Fruit fly (Drosophila melanogaster) whole organism, embryonic: Measurements from ENCODE around the gene Usp1.

ENCODE experiments used
- Asciz ChIP-seq: fragments of 200-800 bp; sonication (Bioruptor generic); optimal IDR thresholded peaks from 2 replicates; lab custom pipeline; 2017; ENCODE audit warnings: missing biosample characterization, mild to moderate bottlenecking, missing genetic modification characterization, missing genetic modification reagents
- Bdp1 ChIP-seq: fragments of 200-800 bp; sonication (Bioruptor generic); optimal IDR thresholded peaks from 3 replicates; lab custom pipeline; 2016; ENCODE audit warnings: missing biosample characterization, missing genetic modification characterization
- Bgb ChIP-seq: fragments of 200-800 bp; sonication (Bioruptor generic); IDR thresholded peaks from 2 replicates; pipeline ENCODE4 v1.3.6; 2022; ENCODE audit warnings: missing biosample characterization, missing genetic modification characterization; ENCODE audit not compliant: partially characterized antibody
- C15 ChIP-seq: fragments of 200-800 bp; sonication (Bioruptor generic); IDR thresholded peaks from 3 replicates; pipeline ENCODE4 v1.3.6; 2022; ENCODE audit warnings: missing biosample characterization, missing genetic modification characterization
- CG11085 ChIP-seq: fragments of 200-800 bp; sonication (Bioruptor generic); IDR thresholded peaks from 2 replicates; pipeline ENCODE4 v1.3.6; 2022; ENCODE audit warnings: missing biosample characterization, missing genetic modification characterization
- CG11398 ChIP-seq: fragments of 200-800 bp; sonication (Bioruptor generic); optimal IDR thresholded peaks from 2 replicates; lab custom pipeline; 2016; ENCODE audit warnings: missing biosample characterization, missing genetic modification characterization
- CG13123 ChIP-seq: fragments of 200-800 bp; sonication (Bioruptor generic); optimal IDR thresholded peaks from 2 replicates; lab custom pipeline; 2016; ENCODE audit warnings: missing biosample characterization, missing genetic modification characterization
- CG14014 ChIP-seq: fragments of 200-800 bp; sonication (Bioruptor generic); IDR thresholded peaks from 2 replicates; pipeline ENCODE4 v1.3.6; 2022; ENCODE audit warnings: missing biosample characterization, missing genetic modification characterization
- CG14710 ChIP-seq: fragments of 200-800 bp; sonication (Bioruptor generic); optimal IDR thresholded peaks from 3 replicates; lab custom pipeline; 2019; ENCODE audit warnings: missing biosample characterization, mild to moderate bottlenecking, missing genetic modification characterization, moderate library complexity
- CG1529 ChIP-seq: fragments of 200-800 bp; sonication (Bioruptor generic); optimal IDR thresholded peaks from 3 replicates; lab custom pipeline; 2018; ENCODE audit warnings: missing biosample characterization, missing genetic modification characterization
- CG15601 ChIP-seq: fragments of 200-800 bp; sonication (Bioruptor generic); optimal IDR thresholded peaks from 3 replicates; lab custom pipeline; 2019; ENCODE audit warnings: missing biosample characterization, mild to moderate bottlenecking, missing genetic modification characterization, moderate library complexity
- CG16813 ChIP-seq: fragments of 200-800 bp; sonication (Bioruptor generic); IDR thresholded peaks from 3 replicates; pipeline ENCODE4 v1.3.6; 2022; ENCODE audit warnings: missing biosample characterization, missing genetic modification characterization; ENCODE audit not compliant: partially characterized antibody
- CG17359 ChIP-seq: fragments of 200-800 bp; sonication (Bioruptor generic); optimal IDR thresholded peaks from 3 replicates; lab custom pipeline; 2018; ENCODE audit warnings: missing biosample characterization, mild to moderate bottlenecking, missing genetic modification characterization, moderate library complexity
- CG2712 ChIP-seq: fragments of 200-800 bp; optimal IDR thresholded peaks from 3 replicates; lab custom pipeline; 2019; ENCODE audit warnings: missing biosample characterization, mild to moderate bottlenecking, missing genetic modification characterization, moderate library complexity
- CG30431 ChIP-seq: fragments of 200-800 bp; sonication (Bioruptor generic); optimal IDR thresholded peaks from 2 replicates; lab custom pipeline; 2017; ENCODE audit warnings: missing biosample characterization, missing genetic modification characterization
- CG4424 ChIP-seq: fragments of 200-800 bp; sonication (Bioruptor generic); optimal IDR thresholded peaks from 3 replicates; lab custom pipeline; 2016; ENCODE audit warnings: missing biosample characterization, missing genetic modification characterization
- CG5245 ChIP-seq: fragments of 200-800 bp; sonication (Bioruptor generic); optimal IDR thresholded peaks from 3 replicates; lab custom pipeline; 2016; ENCODE audit warnings: missing biosample characterization, missing genetic modification characterization
- CG6254 ChIP-seq: fragments of 200-800 bp; sonication (Bioruptor generic); optimal IDR thresholded peaks from 3 replicates; lab custom pipeline; 2017; ENCODE audit warnings: mild to moderate bottlenecking, missing biosample characterization, missing genetic modification reagents, missing genetic modification characterization
- CG6683 ChIP-seq: fragments of 200-800 bp; sonication (Bioruptor generic); optimal IDR thresholded peaks from 2 replicates; lab custom pipeline; 2017; ENCODE audit warnings: missing biosample characterization, mild to moderate bottlenecking, missing genetic modification characterization, missing genetic modification reagents
- CG7987 ChIP-seq: fragments of 200-800 bp; sonication (Bioruptor generic); optimal IDR thresholded peaks from 2 replicates; lab custom pipeline; 2018; ENCODE audit warnings: missing biosample characterization, mild to moderate bottlenecking, missing genetic modification characterization, moderate library complexity
- CG8281 ChIP-seq: fragments of 200-800 bp; sonication (Bioruptor generic); optimal IDR thresholded peaks from 2 replicates; lab custom pipeline; 2018; ENCODE audit warnings: missing biosample characterization, mild to moderate bottlenecking, missing genetic modification characterization, moderate library complexity
- CG9215 ChIP-seq: fragments of 200-800 bp; sonication (Bioruptor generic); IDR thresholded peaks from 2 replicates; pipeline ENCODE4 v1.3.6; 2022; ENCODE audit warnings: missing biosample characterization, missing genetic modification characterization
- CG9437 ChIP-seq: fragments of 200-800 bp; sonication (Bioruptor generic); optimal IDR thresholded peaks from 2 replicates; lab custom pipeline; 2018; ENCODE audit warnings: missing biosample characterization, mild to moderate bottlenecking, missing genetic modification characterization
- CrebB ChIP-seq: fragments of 200-800 bp; sonication (Bioruptor generic); optimal IDR thresholded peaks from 3 replicates; lab custom pipeline; 2018; ENCODE audit warnings: missing biosample characterization, mild to moderate bottlenecking, missing genetic modification characterization
- Dbx ChIP-seq: fragments of 200-800 bp; sonication (Bioruptor generic); IDR thresholded peaks from 3 replicates; pipeline ENCODE4 v1.3.6; 2022; ENCODE audit warnings: missing biosample characterization, missing genetic modification characterization
- Deaf1 ChIP-seq: fragments of 200-800 bp; optimal IDR thresholded peaks from 3 replicates; lab custom pipeline; 2019; ENCODE audit warnings: missing biosample characterization, mild to moderate bottlenecking, missing genetic modification characterization, moderate library complexity
- Ets65A ChIP-seq: fragments of 200-800 bp; sonication (Bioruptor generic); peaks from one replicate; lab custom pipeline; 2016; ENCODE audit warnings: missing biosample characterization, missing genetic modification characterization
- GATAe ChIP-seq: fragments of 200-800 bp; sonication (Bioruptor generic); conservative IDR thresholded peaks from 2 replicates; pipeline ENCODE4 v1.3.6; 2022; ENCODE audit warnings: missing biosample characterization, missing genetic modification characterization
- Gug ChIP-seq: fragments of 200-800 bp; sonication (Bioruptor generic); IDR thresholded peaks from 4 replicates; pipeline ENCODE4 v1.3.6; 2022; ENCODE audit warnings: missing biosample characterization, missing genetic modification characterization
- HmgZ ChIP-seq: fragments of 200-800 bp; sonication (Bioruptor generic); optimal IDR thresholded peaks from 2 replicates; lab custom pipeline; 2018; ENCODE audit warnings: missing biosample characterization, mild to moderate bottlenecking, missing genetic modification characterization
- Hsf ChIP-seq: fragments of 200-800 bp; sonication (Bioruptor generic); optimal IDR thresholded peaks from 3 replicates; lab custom pipeline; 2016; ENCODE audit warnings: missing biosample characterization, missing genetic modification characterization
- Nf-YC ChIP-seq: fragments of 200-800 bp; optimal IDR thresholded peaks from 3 replicates; lab custom pipeline; 2019; ENCODE audit warnings: missing biosample characterization, mild to moderate bottlenecking, missing genetic modification characterization, moderate library complexity
- Poxn ChIP-seq: fragments of 200-800 bp; sonication (Bioruptor generic); IDR thresholded peaks from 2 replicates; pipeline ENCODE4 v1.3.6; 2022; ENCODE audit warnings: missing biosample characterization, missing genetic modification characterization
- bigmax ChIP-seq: fragments of 200-800 bp; sonication (Bioruptor generic); optimal IDR thresholded peaks from 2 replicates; lab custom pipeline; 2018; ENCODE audit warnings: missing biosample characterization, mild to moderate bottlenecking, missing genetic modification characterization
- btn ChIP-seq: fragments of 200-800 bp; sonication (Bioruptor generic); optimal IDR thresholded peaks from 2 replicates; lab custom pipeline; 2016; ENCODE audit warnings: missing biosample characterization, missing genetic modification characterization
- cato ChIP-seq: fragments of 200-800 bp; sonication (Bioruptor generic); optimal IDR thresholded peaks from 2 replicates; lab custom pipeline; 2016; ENCODE audit warnings: missing biosample characterization, missing genetic modification characterization, borderline replicate concordance
- fru ChIP-seq: fragments of >200 bp; optimal IDR thresholded peaks from 2 replicates; lab custom pipeline; 2017
- gro ChIP-seq: fragments of 200-800 bp; sonication (Bioruptor generic); optimal IDR thresholded peaks from 2 replicates; lab custom pipeline; 2016; ENCODE audit warnings: missing biosample characterization, missing genetic modification characterization
- h ChIP-seq: fragments of >200 bp; optimal IDR thresholded peaks from 2 replicates; lab custom pipeline; 2017
- hbn ChIP-seq: fragments of 200-800 bp; sonication (Bioruptor generic); IDR thresholded peaks from 2 replicates; pipeline ENCODE4 v1.3.6; 2022; ENCODE audit warnings: missing biosample characterization, missing genetic modification characterization; ENCODE audit not compliant: partially characterized antibody
- hkb ChIP-seq, 2 experiments: fragments of 200-800 bp in 1 of 2; fragments of >200 bp in 1 of 2; sonication (Bioruptor generic) in 1 of 2; IDR thresholded peaks in 1 of 2; optimal IDR thresholded peaks in 1 of 2; 2 replicates each; pipeline versions ENCODE4 v1.3.6 to Lab custom; 2017 to 2022; ENCODE audit warnings: missing biosample characterization in 1 of 2, missing genetic modification characterization in 1 of 2
- inv ChIP-seq: fragments of 200-800 bp; sonication (Bioruptor generic); IDR thresholded peaks from 2 replicates; pipeline ENCODE4 v1.3.6; 2022; ENCODE audit warnings: missing biosample characterization, missing genetic modification characterization; ENCODE audit not compliant: partially characterized antibody
- kah ChIP-seq: fragments of 200-800 bp; sonication (Bioruptor generic); optimal IDR thresholded peaks from 2 replicates; lab custom pipeline; 2018; ENCODE audit warnings: missing biosample characterization, mild to moderate bottlenecking, missing genetic modification characterization
- mam ChIP-seq: fragments of 200-800 bp; sonication (Bioruptor generic); optimal IDR thresholded peaks from 3 replicates; lab custom pipeline; 2016; ENCODE audit warnings: missing biosample characterization, missing genetic modification characterization
- nerfin-1 ChIP-seq: fragments of 200-800 bp; sonication (Bioruptor generic); optimal IDR thresholded peaks from 3 replicates; lab custom pipeline; 2019; ENCODE audit warnings: missing biosample characterization, mild to moderate bottlenecking, missing genetic modification characterization, moderate library complexity
- pfk ChIP-seq: fragments of 200-800 bp; sonication (Bioruptor generic); optimal IDR thresholded peaks from 2 replicates; lab custom pipeline; 2018; ENCODE audit warnings: missing biosample characterization, mild to moderate bottlenecking, missing genetic modification characterization, moderate library complexity
- rib ChIP-seq: fragments of 200-800 bp; sonication (Bioruptor generic); IDR thresholded peaks from 2 replicates; pipeline ENCODE4 v1.3.6; 2022; ENCODE audit warnings: missing biosample characterization, missing genetic modification characterization
- salm ChIP-seq: fragments of 200-800 bp; sonication (Bioruptor generic); optimal IDR thresholded peaks from 2 replicates; lab custom pipeline; 2018; ENCODE audit warnings: missing biosample characterization, mild to moderate bottlenecking, missing genetic modification characterization
- schlank ChIP-seq: fragments of 200-800 bp; sonication (Bioruptor generic); optimal IDR thresholded peaks from 2 replicates; lab custom pipeline; 2018; ENCODE audit warnings: missing biosample characterization, mild to moderate bottlenecking, missing genetic modification characterization
- sens ChIP-seq: fragments of 200-800 bp; sonication (Bioruptor generic); peaks from one replicate; lab custom pipeline; 2016; ENCODE audit warnings: missing biosample characterization, missing genetic modification characterization
- sima ChIP-seq: fragments of 200-800 bp; sonication (Bioruptor generic); optimal IDR thresholded peaks from 2 replicates; lab custom pipeline; 2016; ENCODE audit warnings: missing biosample characterization, missing genetic modification characterization
- tio ChIP-seq: fragments of 200-800 bp; sonication (Bioruptor generic); optimal IDR thresholded peaks from 2 replicates; lab custom pipeline; 2017; ENCODE audit warnings: missing biosample characterization, missing genetic modification characterization, inconsistent platforms

Gene Usp1

dm6 chr3R:29265075-29265474, 36.1 kb downstream of the Usp1 start (continued):
- TF ChIP-seq Ets65A (no peak), Deaf1 (tag; lab: Kevin White, UChicago) (no peak), CG13123 (GFP tag; lab: Kevin White, UChicago) (no peak), inv (GFP tag; lab: Robert Waterston, UW) (no peak), CG2712 (tag; lab: Kevin White, UChicago) (peak; percentile 74), Bgb (GFP tag; lab: Robert Waterston, UW) (no peak), CG16813 (GFP tag; lab: Robert Waterston, UW) (no peak), sens (GFP tag; lab: Kevin White, UChicago) (peak; percentile 91), CG15601 (tag; lab: Kevin White, UChicago) (peak; percentile 56), C15 (GFP tag; lab: Robert Waterston, UW) (no peak), Asciz (GFP tag; lab: Kevin White, UChicago) (peak; percentile 18), CG11085 (no peak), CG4424 (GFP tag; lab: Kevin White, UChicago) (peak; percentile 28), CG7987 (GFP tag; lab: Kevin White, UChicago) (no peak), mam (GFP tag; lab: Kevin White, UChicago) (no peak), Nf-YC (tag; lab: Kevin White, UChicago) (no peak), pfk (GFP tag; lab: Kevin White, UChicago) (no peak), salm (tag; lab: Kevin White, UChicago) (no peak), CG14014 (GFP tag; lab: Robert Waterston, UW) (no peak), bigmax (GFP tag; lab: Kevin White, UChicago) (no peak), Bdp1 (GFP tag; lab: Kevin White, UChicago) (no peak), btn (GFP tag; lab: Kevin White, UChicago) (no peak), Dbx (GFP tag; lab: Robert Waterston, UW) (no peak), HmgZ (no peak), rib (GFP tag; lab: Robert Waterston, UW) (no peak), Hsf (GFP tag; lab: Kevin White, UChicago) (no peak), Poxn (no peak), hkb (optimal IDR thresholded peaks at IDR 0.05; lab: Kevin White, UChicago) (no peak), hkb (GFP tag; IDR thresholded peaks at IDR 0.05; lab: Robert Waterston, UW) (no peak), CG14710 (tag; lab: Kevin White, UChicago) (peak; percentile 64), CG5245 (peak; percentile 11), CrebB (tag; lab: Kevin White, UChicago) (no peak), Gug (GFP tag; lab: Robert Waterston, UW) (no peak), CG17359 (peak; percentile 7), CG9215 (GFP tag; lab: Robert Waterston, UW) (no peak), CG1529 (GFP tag; lab: Kevin White, UChicago) (no peak), CG30431 (GFP tag; lab: Kevin White, UChicago) (peak; percentile 35), hbn (GFP tag; lab: Robert Waterston, UW) (no peak), h (lab: Kevin White, UChicago) (no peak), CG11398 (no peak), fru (lab: Kevin White, UChicago) (no peak), gro (GFP tag; lab: Kevin White, UChicago) (no peak), tio (no peak), kah (no peak), CG9437 (GFP tag; lab: Kevin White, UChicago) (no peak), CG8281 (tag; lab: Kevin White, UChicago) (no peak), CG6254 (GFP tag; lab: Kevin White, UChicago) (peak; percentile 35), GATAe (GFP tag; lab: Robert Waterston, UW) (no peak), CG6683 (GFP tag; lab: Kevin White, UChicago) (no peak), sima (no peak), schlank (tag; lab: Kevin White, UChicago) (no peak), nerfin-1 (tag; lab: Kevin White, UChicago) (no peak), cato (GFP tag; lab: Kevin White, UChicago) (no peak)
